Fruit fly (Drosophila melanogaster) whole organism, embryonic: ENCODE results near the gene TTLL4B.

Source experiments
- Dfd ChIP-seq, 2 experiments: fragments of >200 bp; optimal IDR thresholded peaks; 2 replicates each; lab custom pipeline; 2017; ENCODE audit warnings: missing biosample characterization in 2 of 2, missing genetic modification characterization in 2 of 2
- grn ChIP-seq: fragments of 200-800 bp; sonication (Bioruptor generic); optimal IDR thresholded peaks from 3 replicates; lab custom pipeline; 2017; ENCODE audit warnings: missing biosample characterization, missing genetic modification characterization
- luna ChIP-seq: fragments of 200-800 bp; sonication (Bioruptor generic); optimal IDR thresholded peaks from 2 replicates; lab custom pipeline; 2016; ENCODE audit warnings: missing biosample characterization, missing genetic modification characterization

DNA sequence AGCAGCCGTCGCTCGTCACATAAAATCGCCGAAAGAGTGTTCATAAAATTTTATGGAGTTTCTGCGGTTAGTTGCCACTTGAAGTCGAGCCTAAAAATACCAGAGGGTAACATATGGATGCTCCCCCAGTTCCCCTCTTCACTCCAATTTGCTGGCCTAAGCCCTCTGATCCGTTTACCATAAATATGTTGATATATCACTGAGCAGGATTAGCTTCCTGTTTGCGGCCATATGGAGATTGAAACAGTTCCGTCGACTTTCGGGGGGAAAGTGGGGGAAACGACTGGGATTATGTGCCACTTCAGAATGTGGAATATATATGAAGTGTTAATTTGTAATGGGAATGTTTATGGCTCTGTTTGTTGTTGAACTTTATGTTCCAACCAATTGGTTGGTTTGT, 48.3 kb upstream of the TTLL4B start:
- TF ChIP-seq grn (GFP tag; lab: Kevin White, UChicago): no peak
- no peak for TF ChIP-seq Dfd (GFP tag; optimal IDR thresholded peaks at IDR 0.05; lab: Kevin White, UChicago)
- no peak for TF ChIP-seq luna (GFP tag; lab: Kevin White, UChicago)
